Fruit fly (Drosophila melanogaster) whole organism, prepupa: ENCODE measurements around the gene IA-2.

Experiments used
- CG10631 ChIP-seq: fragments of 200-800 bp; sonication (Bioruptor generic); optimal IDR thresholded peaks from 2 replicates; lab custom pipeline; 2016; ENCODE audit warnings: missing biosample characterization, missing genetic modification characterization
- CG10669 ChIP-seq: fragments of 200-800 bp; sonication (Bioruptor generic); optimal IDR thresholded peaks from 3 replicates; lab custom pipeline; 2018; ENCODE audit warnings: missing biosample characterization, mild to moderate bottlenecking, missing genetic modification characterization, moderate library complexity
- CG11902 ChIP-seq: fragments of 200-800 bp; sonication (Bioruptor generic); optimal IDR thresholded peaks from 3 replicates; lab custom pipeline; 2016; ENCODE audit warnings: missing biosample characterization, missing genetic modification characterization
- CG1621 ChIP-seq: fragments of 200-800 bp; sonication (Bioruptor generic); optimal IDR thresholded peaks from 3 replicates; lab custom pipeline; 2018; ENCODE audit warnings: missing biosample characterization, mild to moderate bottlenecking, missing genetic modification characterization
- CG32006 ChIP-seq: fragments of 200-800 bp; sonication (Bioruptor generic); optimal IDR thresholded peaks from 3 replicates; lab custom pipeline; 2017; ENCODE audit warnings: missing biosample characterization, mild to moderate bottlenecking, missing genetic modification characterization
- CG34406 ChIP-seq: fragments of 200-800 bp; sonication (Bioruptor generic); optimal IDR thresholded peaks from 3 replicates; lab custom pipeline; 2016; ENCODE audit warnings: missing biosample characterization, missing genetic modification characterization
- CG3919 ChIP-seq: fragments of 200-800 bp; sonication (Bioruptor generic); optimal IDR thresholded peaks from 3 replicates; lab custom pipeline; 2016; ENCODE audit warnings: missing biosample characterization, missing genetic modification characterization
- CG4318 ChIP-seq: fragments of 200-800 bp; sonication (Bioruptor generic); optimal IDR thresholded peaks from 3 replicates; lab custom pipeline; 2017; ENCODE audit warnings: missing biosample characterization, mild to moderate bottlenecking, missing genetic modification characterization
- CG6792 ChIP-seq: fragments of 200-800 bp; sonication (Bioruptor generic); optimal IDR thresholded peaks from 3 replicates; lab custom pipeline; 2016; ENCODE audit warnings: missing biosample characterization, missing genetic modification characterization
- CG6808 ChIP-seq: fragments of 200-800 bp; sonication (Bioruptor generic); optimal IDR thresholded peaks from 3 replicates; lab custom pipeline; 2017; ENCODE audit warnings: missing biosample characterization, missing genetic modification characterization, mild to moderate bottlenecking, moderate library complexity, missing genetic modification reagents
- CG7368 ChIP-seq: fragments of 200-800 bp; sonication (Bioruptor generic); optimal IDR thresholded peaks from 3 replicates; lab custom pipeline; 2016; ENCODE audit warnings: missing biosample characterization, missing genetic modification characterization
- CG8319 ChIP-seq: fragments of 200-800 bp; sonication (Bioruptor generic); optimal IDR thresholded peaks from 3 replicates; lab custom pipeline; 2016; ENCODE audit warnings: missing biosample characterization, missing genetic modification characterization
- CG8632 ChIP-seq: fragments of 200-800 bp; sonication (Bioruptor generic); optimal IDR thresholded peaks from 3 replicates; lab custom pipeline; 2016; ENCODE audit warnings: missing biosample characterization, missing genetic modification characterization
- Eip78C ChIP-seq: fragments of 200-800 bp; sonication (Bioruptor generic); peaks from one replicate; lab custom pipeline; 2016; ENCODE audit warnings: missing biosample characterization, missing genetic modification characterization
- Ets21C ChIP-seq: fragments of 200-800 bp; sonication (Bioruptor generic); optimal IDR thresholded peaks from 3 replicates; lab custom pipeline; 2016; ENCODE audit warnings: missing biosample characterization, missing genetic modification characterization
- Ets96B ChIP-seq: fragments of 200-800 bp; optimal IDR thresholded peaks from 2 replicates; lab custom pipeline; 2019; ENCODE audit warnings: missing biosample characterization, mild to moderate bottlenecking, missing genetic modification characterization, moderate library complexity
- Gug ChIP-seq: fragments of 200-800 bp; sonication (Bioruptor generic); IDR thresholded peaks from 2 replicates; pipeline ENCODE4 v1.3.6; 2022; ENCODE audit warnings: missing biosample characterization, missing genetic modification characterization
- Hr38 ChIP-seq: sonication (Bioruptor generic); optimal IDR thresholded peaks from 2 replicates; lab custom pipeline; 2016; ENCODE audit warnings: missing biosample characterization, missing genetic modification characterization
- Hr39 ChIP-seq: fragments of 200-800 bp; sonication (Bioruptor generic); optimal IDR thresholded peaks from 2 replicates; lab custom pipeline; 2016; ENCODE audit warnings: missing biosample characterization, missing genetic modification characterization
- Lpt ChIP-seq: fragments of 200-800 bp; sonication (Bioruptor generic); optimal IDR thresholded peaks from 3 replicates; lab custom pipeline; 2016; ENCODE audit warnings: missing biosample characterization, missing genetic modification characterization
- Met ChIP-seq: fragments of 200-800 bp; sonication (Bioruptor generic); optimal IDR thresholded peaks from 3 replicates; lab custom pipeline; 2016; ENCODE audit warnings: missing biosample characterization, missing genetic modification characterization
- Smox ChIP-seq: fragments of 200-800 bp; sonication (Bioruptor generic); optimal IDR thresholded peaks from 3 replicates; lab custom pipeline; 2016; ENCODE audit warnings: missing biosample characterization, missing genetic modification characterization
- Sox102F ChIP-seq: fragments of 200-800 bp; sonication (Bioruptor generic); optimal IDR thresholded peaks from 2 replicates; lab custom pipeline; 2016; ENCODE audit warnings: missing biosample characterization, mild to moderate bottlenecking, missing genetic modification characterization
- Sox15 ChIP-seq: fragments of 200-800 bp; sonication (Bioruptor generic); optimal IDR thresholded peaks from 3 replicates; lab custom pipeline; 2016; ENCODE audit warnings: missing biosample characterization, missing genetic modification characterization
- achi ChIP-seq: fragments of 200-800 bp; sonication (Bioruptor generic); optimal IDR thresholded peaks from 3 replicates; lab custom pipeline; 2016; ENCODE audit warnings: missing biosample characterization, missing genetic modification characterization
- acj6 ChIP-seq: fragments of 200-800 bp; sonication (Bioruptor generic); optimal IDR thresholded peaks from 3 replicates; lab custom pipeline; 2016; ENCODE audit warnings: missing biosample characterization, missing genetic modification characterization
- cyc ChIP-seq: fragments of 200-800 bp; sonication (Bioruptor generic); optimal IDR thresholded peaks from 3 replicates; lab custom pipeline; 2016; ENCODE audit warnings: missing biosample characterization, missing genetic modification characterization
- eg ChIP-seq: fragments of 200-800 bp; sonication (Bioruptor generic); IDR thresholded peaks from 3 replicates; pipeline ENCODE4 v1.3.6; 2022; ENCODE audit warnings: missing biosample characterization, missing genetic modification characterization
- fd59A ChIP-seq: fragments of 200-800 bp; sonication (Bioruptor generic); optimal IDR thresholded peaks from 2 replicates; lab custom pipeline; 2017; ENCODE audit warnings: missing biosample characterization, mild to moderate bottlenecking, missing genetic modification characterization, missing genetic modification reagents
- fd85E ChIP-seq: fragments of 200-800 bp; sonication (Bioruptor generic); optimal IDR thresholded peaks from 3 replicates; lab custom pipeline; 2016; ENCODE audit warnings: missing biosample characterization, missing genetic modification characterization
- fkh ChIP-seq: fragments of 200-800 bp; sonication (Bioruptor generic); optimal IDR thresholded peaks from 3 replicates; lab custom pipeline; 2017; ENCODE audit warnings: missing biosample characterization, mild to moderate bottlenecking, missing genetic modification characterization, moderate library complexity
- pdm3 ChIP-seq: fragments of 200-800 bp; sonication (Bioruptor generic); optimal IDR thresholded peaks from 3 replicates; lab custom pipeline; 2016; ENCODE audit warnings: missing biosample characterization, missing genetic modification characterization
- svp ChIP-seq: fragments of 200-800 bp; sonication (Bioruptor generic); peaks from one replicate; lab custom pipeline; 2016; ENCODE audit warnings: missing biosample characterization, missing genetic modification characterization

The IA-2 gene

DNA sequence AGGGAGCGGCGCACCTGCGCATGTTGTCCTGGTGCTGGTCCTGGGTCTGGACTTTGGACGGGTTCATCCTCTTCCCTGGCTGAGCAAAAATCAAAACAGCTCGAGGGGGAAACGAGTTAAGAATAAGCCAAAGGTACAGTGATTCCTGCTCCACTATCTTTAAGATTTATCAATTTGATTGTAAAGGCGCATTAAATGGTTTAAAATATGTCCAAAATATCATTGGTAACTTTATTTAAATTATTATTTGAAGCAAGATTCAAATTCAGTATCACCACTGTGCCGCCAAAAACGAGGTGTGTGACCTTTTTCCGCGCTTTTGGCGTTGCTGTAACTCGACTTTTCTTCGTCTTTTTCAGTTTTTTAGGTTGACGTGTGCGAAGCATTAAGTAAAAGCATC lies 21.6 kb upstream of the IA-2 start (continued):
- TF ChIP-seq Sox15 (GFP tag; lab: Kevin White, UChicago) (no peak), CG7368 (no peak), CG34406 (GFP tag; lab: Kevin White, UChicago) (no peak), CG8319 (GFP tag; lab: Kevin White, UChicago) (no peak), CG6792 (GFP tag; lab: Kevin White, UChicago) (no peak), CG8632 (GFP tag; lab: Kevin White, UChicago) (no peak), CG6808 (GFP tag; lab: Kevin White, UChicago) (no peak), CG10631 (no peak), CG3919 (GFP tag; lab: Kevin White, UChicago) (peak; percentile 2), CG1621 (tag; lab: Kevin White, UChicago) (no peak), Hr39 (GFP tag; lab: Kevin White, UChicago) (no peak), fd59A (GFP tag; lab: Kevin White, UChicago) (no peak), eg (GFP tag; lab: Robert Waterston, UW) (no peak), Lpt (no peak), fkh (GFP tag; lab: Kevin White, UChicago) (no peak), Eip78C (GFP tag; lab: Kevin White, UChicago) (peak; percentile 44), Sox102F (GFP tag; lab: Kevin White, UChicago) (peak; percentile 22), Met (GFP tag; lab: Kevin White, UChicago) (peak; percentile 51)

- TF ChIP-seq cyc (GFP tag; lab: Kevin White, UChicago) (no peak), CG7368 (no peak), Ets96B (tag; lab: Kevin White, UChicago) (no peak), CG11902 (GFP tag; lab: Kevin White, UChicago) (no peak), CG3919 (GFP tag; lab: Kevin White, UChicago) (no peak)
Observed at dm6 chr2L:1068517-1069107, 20.8 kb upstream of the IA-2 start.

DNA sequence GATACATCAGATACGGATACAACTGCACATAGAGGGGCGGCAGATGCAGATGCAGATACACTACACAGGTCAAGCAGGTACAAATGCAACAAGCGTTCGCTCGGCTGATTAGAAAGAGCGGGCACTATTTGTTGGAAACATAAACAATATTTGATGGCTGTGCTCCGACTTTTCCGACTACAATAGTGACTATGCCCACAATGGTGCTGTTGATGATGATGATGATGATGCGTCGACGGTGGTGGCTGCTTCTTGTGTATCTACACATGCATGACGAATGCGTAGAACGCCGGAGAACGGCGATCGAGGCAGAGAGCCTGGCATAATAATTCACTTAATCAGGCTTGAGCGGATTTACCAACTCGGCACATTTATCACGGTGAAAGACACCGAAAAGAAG lies 20.2 kb upstream of the IA-2 start:
- TF ChIP-seq fd59A (GFP tag; lab: Kevin White, UChicago) (no peak), Gug (GFP tag; lab: Robert Waterston, UW) (no peak), Smox (GFP tag; lab: Kevin White, UChicago) (no peak), CG32006 (GFP tag; lab: Kevin White, UChicago) (no peak), CG3919 (GFP tag; lab: Kevin White, UChicago) (no peak), CG7368 (no peak), pdm3 (GFP tag; lab: Kevin White, UChicago) (no peak), fkh (GFP tag; lab: Kevin White, UChicago) (peak; percentile 5)

dm6 chr2L:1066330-1066729 lies 18.5 kb upstream of the IA-2 start:
- no peak for TF ChIP-seq CG10669 (GFP tag; lab: Kevin White, UChicago)
- TF ChIP-seq Ets21C (GFP tag; lab: Kevin White, UChicago): no peak
- TF ChIP-seq pdm3 (GFP tag; lab: Kevin White, UChicago): no peak
- no peak for TF ChIP-seq acj6 (GFP tag; lab: Kevin White, UChicago)
- no peak for TF ChIP-seq Hr38
- no peak for TF ChIP-seq CG4318 (GFP tag; lab: Kevin White, UChicago)
- no peak for TF ChIP-seq CG1621 (tag; lab: Kevin White, UChicago)
- TF ChIP-seq Lpt: no peak
- TF ChIP-seq CG6808 (GFP tag; lab: Kevin White, UChicago): no peak
- TF ChIP-seq svp (GFP tag; lab: Kevin White, UChicago): no peak
- TF ChIP-seq eg (GFP tag; lab: Robert Waterston, UW): no peak
- TF ChIP-seq cyc (GFP tag; lab: Kevin White, UChicago): no peak
- TF ChIP-seq CG3919 (GFP tag; lab: Kevin White, UChicago): no peak
- no peak for TF ChIP-seq Ets96B (tag; lab: Kevin White, UChicago)
- TF ChIP-seq CG8319 (GFP tag; lab: Kevin White, UChicago): no peak
- no peak for TF ChIP-seq fd85E (GFP tag; lab: Kevin White, UChicago)
- TF ChIP-seq achi (GFP tag; lab: Kevin White, UChicago): no peak
- TF ChIP-seq, all 60 proteins: peak for 0
